Worm (Caenorhabditis elegans) whole organism, L3 larva: ENCODE data around the gene C13C4.8.
"Not testable (repeated sequence)": the region's sequence is repeated elsewhere in the genome, so short reads cannot be mapped to it uniquely, and the experiment has no call there.

Experiments used
- fkh-10 ChIP-seq: sonication (generic microtip); optimal IDR thresholded peaks from 2 replicates; lab custom pipeline; 2017; ENCODE audit warnings: missing biosample characterization, missing genetic modification reagents, missing genetic modification characterization
- nhr-25 ChIP-seq: sonication (generic microtip); optimal IDR thresholded peaks from 2 replicates; lab custom pipeline; 2017; ENCODE audit warnings: missing biosample characterization, missing genetic modification characterization
- nhr-28 ChIP-seq: fragments of 150-350 bp; optimal IDR thresholded peaks from 2 replicates; lab custom pipeline; 2014; ENCODE audit warnings: missing biosample characterization, missing genetic modification characterization
- pqm-1 ChIP-seq: fragments of 150-350 bp; optimal IDR thresholded peaks from 2 replicates; lab custom pipeline; 2017; ENCODE audit warnings: missing biosample characterization, missing genetic modification characterization, inconsistent platforms

DNA sequence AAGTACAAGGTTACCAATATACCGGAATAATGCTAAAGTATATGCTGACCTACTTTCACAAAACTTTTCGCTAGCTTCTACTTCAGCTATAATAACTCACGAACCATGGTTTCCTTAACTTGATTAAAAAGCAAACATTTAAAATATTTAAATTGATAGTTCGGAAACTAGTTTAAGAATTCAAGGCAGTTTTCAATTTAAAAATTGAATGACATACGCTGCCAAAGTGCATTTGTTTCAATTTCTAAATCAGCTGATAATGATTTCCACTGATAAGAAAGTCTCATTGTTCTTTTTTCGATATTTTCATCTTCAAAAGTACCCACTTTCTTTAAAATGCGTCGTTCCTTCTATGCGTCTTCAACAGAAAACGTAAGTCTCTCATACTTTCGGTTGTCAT lies 13.4 kb downstream of the C13C4.8 start, which contains the start of gene enpp-1:
- TF ChIP-seq fkh-10 (GFP tag; lab: Kevin White, UChicago); nhr-28 (tag; lab: Kevin White, UChicago); nhr-25 (tag; lab: Kevin White, UChicago); pqm-1 (tag; lab: Kevin White, UChicago): not testable (repeated sequence)
